Worm (Caenorhabditis elegans) whole organism, L4/young adult: Measurements from ENCODE around the gene rbm-26.

Experiments
- W03F9.2 ChIP-seq: fragments of 150-350 bp; optimal IDR thresholded peaks from 2 replicates; lab custom pipeline; 2014; ENCODE audit warnings: missing biosample characterization, missing genetic modification characterization
- him-1 ChIP-seq: sonication (generic microtip); optimal IDR thresholded peaks from 2 replicates; lab custom pipeline; 2016; ENCODE audit warnings: missing genotype, missing genetic modification reagents, missing genetic modification characterization, missing compliant biosample characterization

- no peak for TF ChIP-seq him-1
- no peak for TF ChIP-seq W03F9.2 (tag; lab: Kevin White, UChicago)
These were observed 19.8 kb downstream of the rbm-26 start, which contains the start of the genes B0244.9 and B0244.7 for ce11 chrIII:5730980-5731636.
